Fruit fly (Drosophila melanogaster) whole organism, embryonic: ENCODE measurements around the gene Shawn.

Experiments used
- B-H2 ChIP-seq: fragments of 200-800 bp; sonication (Bioruptor generic); optimal IDR thresholded peaks from 2 replicates; lab custom pipeline; 2018; ENCODE audit warnings: missing biosample characterization, mild to moderate bottlenecking, missing genetic modification characterization
- Bdp1 ChIP-seq: fragments of 200-800 bp; sonication (Bioruptor generic); optimal IDR thresholded peaks from 3 replicates; lab custom pipeline; 2016; ENCODE audit warnings: missing biosample characterization, missing genetic modification characterization
- CG10462 ChIP-seq: fragments of 200-800 bp; sonication (Bioruptor generic); optimal IDR thresholded peaks from 2 replicates; lab custom pipeline; 2016; ENCODE audit warnings: missing biosample characterization, missing genetic modification characterization
- CG12071 ChIP-seq: fragments of 200-800 bp; sonication (Bioruptor generic); optimal IDR thresholded peaks from 3 replicates; lab custom pipeline; 2018; ENCODE audit warnings: missing biosample characterization, mild to moderate bottlenecking, missing genetic modification characterization
- CG12659 ChIP-seq: fragments of 200-800 bp; sonication (Bioruptor generic); optimal IDR thresholded peaks from 3 replicates; lab custom pipeline; 2017; ENCODE audit warnings: mild to moderate bottlenecking, missing biosample characterization, missing genetic modification reagents, missing genetic modification characterization
- CG13624 ChIP-seq: fragments of 200-800 bp; sonication (Bioruptor generic); optimal IDR thresholded peaks from 2 replicates; lab custom pipeline; 2016; ENCODE audit warnings: missing biosample characterization, missing genetic modification characterization
- CG14710 ChIP-seq: fragments of 200-800 bp; sonication (Bioruptor generic); optimal IDR thresholded peaks from 3 replicates; lab custom pipeline; 2019; ENCODE audit warnings: missing biosample characterization, mild to moderate bottlenecking, missing genetic modification characterization, moderate library complexity
- CG14860 ChIP-seq: fragments of 200-800 bp; sonication (Bioruptor generic); IDR thresholded peaks from 3 replicates; pipeline ENCODE4 v1.3.6; 2022; ENCODE audit warnings: missing biosample characterization, missing genetic modification characterization; ENCODE audit not compliant: partially characterized antibody
- CG15479 ChIP-seq: fragments of 200-800 bp; sonication (Bioruptor generic); optimal IDR thresholded peaks from 3 replicates; lab custom pipeline; 2019; ENCODE audit warnings: missing biosample characterization, mild to moderate bottlenecking, missing genetic modification characterization, moderate library complexity
- CG17186 ChIP-seq: fragments of 200-800 bp; sonication (Bioruptor generic); optimal IDR thresholded peaks from 3 replicates; lab custom pipeline; 2017; ENCODE audit warnings: missing biosample characterization, missing genetic modification reagents, missing genetic modification characterization
- CG17328 ChIP-seq: fragments of 200-800 bp; sonication (Bioruptor generic); IDR thresholded peaks from 2 replicates; pipeline ENCODE4 v1.3.6; 2022; ENCODE audit warnings: missing biosample characterization, missing genetic modification characterization
- CG17385 ChIP-seq: fragments of 200-800 bp; sonication (Bioruptor generic); optimal IDR thresholded peaks from 3 replicates; lab custom pipeline; 2018; ENCODE audit warnings: missing biosample characterization, mild to moderate bottlenecking, missing genetic modification characterization
- CG17829 ChIP-seq: fragments of 200-800 bp; optimal IDR thresholded peaks from 2 replicates; lab custom pipeline; 2019; ENCODE audit warnings: missing biosample characterization, mild to moderate bottlenecking, missing genetic modification characterization, moderate library complexity
- CG2116 ChIP-seq: fragments of 200-800 bp; sonication (Bioruptor generic); optimal IDR thresholded peaks from 3 replicates; lab custom pipeline; 2018; ENCODE audit warnings: missing biosample characterization, mild to moderate bottlenecking, missing genetic modification characterization
- CG30020 ChIP-seq: fragments of 200-800 bp; optimal IDR thresholded peaks from 2 replicates; lab custom pipeline; 2019; ENCODE audit warnings: missing biosample characterization, mild to moderate bottlenecking, missing genetic modification characterization, moderate library complexity
- CG34224 ChIP-seq: fragments of 200-800 bp; sonication (Bioruptor generic); IDR thresholded peaks from 3 replicates; pipeline ENCODE4 v1.3.6; 2022; ENCODE audit warnings: missing biosample characterization, missing genetic modification characterization; ENCODE audit not compliant: partially characterized antibody
- CG34376 ChIP-seq: fragments of 200-800 bp; sonication (Bioruptor generic); optimal IDR thresholded peaks from 2 replicates; lab custom pipeline; 2018; ENCODE audit warnings: missing biosample characterization, mild to moderate bottlenecking, missing genetic modification characterization
- CG42726 ChIP-seq: fragments of 200-800 bp; sonication (Bioruptor generic); IDR thresholded peaks from 2 replicates; pipeline ENCODE4 v1.3.6; 2022; ENCODE audit warnings: missing biosample characterization, missing genetic modification characterization; ENCODE audit not compliant: partially characterized antibody
- CoRest ChIP-seq: fragments of 200-800 bp; sonication (Bioruptor generic); optimal IDR thresholded peaks from 3 replicates; lab custom pipeline; 2018; ENCODE audit warnings: missing biosample characterization, mild to moderate bottlenecking, missing genetic modification characterization, moderate library complexity
- Dll ChIP-seq: fragments of 200-800 bp; sonication (Bioruptor generic); IDR thresholded peaks from 4 replicates; pipeline ENCODE4 v1.3.6; 2022; ENCODE audit warnings: missing biosample characterization, missing genetic modification characterization; ENCODE audit not compliant: partially characterized antibody
- Doc3 ChIP-seq: fragments of 200-800 bp; sonication (Bioruptor generic); IDR thresholded peaks from 3 replicates; pipeline ENCODE4 v1.3.6; 2022; ENCODE audit warnings: missing biosample characterization, missing genetic modification characterization; ENCODE audit not compliant: partially characterized antibody
- E2f2 ChIP-seq: fragments of 200-800 bp; sonication (Bioruptor generic); IDR thresholded peaks from 2 replicates; pipeline ENCODE4 v1.3.6; 2022; ENCODE audit warnings: missing biosample characterization, missing genetic modification characterization
- Ets97D ChIP-seq: fragments of 200-800 bp; sonication (Bioruptor generic); optimal IDR thresholded peaks from 3 replicates; lab custom pipeline; 2016; ENCODE audit warnings: missing biosample characterization, missing genetic modification characterization
- Fer1 ChIP-seq: fragments of 200-800 bp; sonication (Bioruptor generic); optimal IDR thresholded peaks from 2 replicates; lab custom pipeline; 2017; ENCODE audit warnings: missing biosample characterization, mild to moderate bottlenecking, missing genetic modification characterization
- Hmr ChIP-seq: fragments of 200-800 bp; sonication (Bioruptor generic); optimal IDR thresholded peaks from 3 replicates; lab custom pipeline; 2017; ENCODE audit warnings: mild to moderate bottlenecking, missing biosample characterization, missing genetic modification reagents, missing genetic modification characterization
- Hmx ChIP-seq: fragments of 200-800 bp; sonication (Bioruptor generic); optimal IDR thresholded peaks from 2 replicates; lab custom pipeline; 2016; ENCODE audit warnings: missing biosample characterization, missing genetic modification characterization
- Med ChIP-seq: fragments of 200-800 bp; sonication (Bioruptor generic); peaks from one replicate; lab custom pipeline; 2016; ENCODE audit warnings: missing biosample characterization, missing genetic modification characterization, mild to moderate bottlenecking, inconsistent platforms, moderate library complexity
- Opbp ChIP-seq: fragments of 200-800 bp; sonication (Bioruptor generic); IDR thresholded peaks from 3 replicates; pipeline ENCODE4 v1.3.6; 2022; ENCODE audit warnings: missing biosample characterization, missing genetic modification characterization; ENCODE audit not compliant: partially characterized antibody
- Optix ChIP-seq: fragments of 200-800 bp; sonication (Bioruptor generic); IDR thresholded peaks from 3 replicates; pipeline ENCODE4 v1.3.6; 2022; ENCODE audit warnings: missing biosample characterization, missing genetic modification characterization
- Taf1 ChIP-seq: fragments of 200-800 bp; sonication (Bioruptor generic); IDR thresholded peaks from 2 replicates; pipeline ENCODE4 v1.3.6; 2022; ENCODE audit warnings: missing biosample characterization, missing genetic modification characterization
- az2 ChIP-seq: fragments of 200-800 bp; sonication (Bioruptor generic); optimal IDR thresholded peaks from 3 replicates; lab custom pipeline; 2016; ENCODE audit warnings: missing biosample characterization, missing genetic modification characterization
- chm ChIP-seq: fragments of 200-800 bp; sonication (Bioruptor generic); IDR thresholded peaks from 2 replicates; pipeline ENCODE4 v1.3.6; 2022; ENCODE audit warnings: missing biosample characterization, missing genetic modification characterization
- ewg ChIP-seq: fragments of 200-800 bp; sonication (Bioruptor generic); optimal IDR thresholded peaks from 3 replicates; lab custom pipeline; 2017; ENCODE audit warnings: mild to moderate bottlenecking, missing biosample characterization, missing genetic modification reagents, missing genetic modification characterization
- ftz-f1 ChIP-seq: fragments of 200-800 bp; sonication (Bioruptor generic); optimal IDR thresholded peaks from 2 replicates; lab custom pipeline; 2016; ENCODE audit warnings: missing biosample characterization, missing genetic modification characterization
- hbn ChIP-seq: fragments of 200-800 bp; sonication (Bioruptor generic); IDR thresholded peaks from 2 replicates; pipeline ENCODE4 v1.3.6; 2022; ENCODE audit warnings: missing biosample characterization, missing genetic modification characterization; ENCODE audit not compliant: partially characterized antibody
- her ChIP-seq: fragments of 200-800 bp; sonication (Bioruptor generic); optimal IDR thresholded peaks from 2 replicates; lab custom pipeline; 2016; ENCODE audit warnings: missing biosample characterization, missing genetic modification characterization
- knrl ChIP-seq: fragments of 200-800 bp; sonication (Bioruptor generic); IDR thresholded peaks from 3 replicates; pipeline ENCODE4 v1.3.6; 2022; ENCODE audit warnings: missing biosample characterization, missing genetic modification characterization; ENCODE audit not compliant: partially characterized antibody
- mam ChIP-seq: fragments of 200-800 bp; sonication (Bioruptor generic); optimal IDR thresholded peaks from 3 replicates; lab custom pipeline; 2016; ENCODE audit warnings: missing biosample characterization, missing genetic modification characterization
- nerfin-2 ChIP-seq: fragments of 200-800 bp; sonication (Bioruptor generic); IDR thresholded peaks from 2 replicates; pipeline ENCODE4 v1.3.6; 2022; ENCODE audit warnings: missing biosample characterization, missing genetic modification characterization; ENCODE audit not compliant: partially characterized antibody
- nmo ChIP-seq: fragments of 200-800 bp; sonication (Bioruptor generic); optimal IDR thresholded peaks from 2 replicates; lab custom pipeline; 2018; ENCODE audit warnings: missing biosample characterization, mild to moderate bottlenecking, missing genetic modification characterization, moderate library complexity
- pfk ChIP-seq: fragments of 200-800 bp; sonication (Bioruptor generic); optimal IDR thresholded peaks from 2 replicates; lab custom pipeline; 2018; ENCODE audit warnings: missing biosample characterization, mild to moderate bottlenecking, missing genetic modification characterization, moderate library complexity
- phol ChIP-seq: fragments of 200-800 bp; sonication (Bioruptor generic); optimal IDR thresholded peaks from 3 replicates; lab custom pipeline; 2018; ENCODE audit warnings: missing biosample characterization, mild to moderate bottlenecking, missing genetic modification characterization, moderate library complexity
- ranshi ChIP-seq: fragments of 200-800 bp; sonication (Bioruptor generic); IDR thresholded peaks from 2 replicates; pipeline ENCODE4 v1.3.6; 2022; ENCODE audit warnings: missing biosample characterization, missing genetic modification characterization
- row ChIP-seq: fragments of 200-800 bp; sonication (Bioruptor generic); IDR thresholded peaks from 3 replicates; pipeline ENCODE4 v1.3.6; 2022; ENCODE audit warnings: missing biosample characterization, missing genetic modification characterization
- sna ChIP-seq: fragments of 200-800 bp; sonication (Bioruptor generic); IDR thresholded peaks from 2 replicates; pipeline ENCODE4 v1.3.6; 2022; ENCODE audit warnings: missing biosample characterization, missing genetic modification characterization; ENCODE audit not compliant: partially characterized antibody
- sob ChIP-seq: fragments of 200-800 bp; sonication (Bioruptor generic); IDR thresholded peaks from 2 replicates; pipeline ENCODE4 v1.3.6; 2022; ENCODE audit warnings: missing biosample characterization, missing genetic modification characterization
- tna ChIP-seq: fragments of 200-800 bp; sonication (Bioruptor generic); IDR thresholded peaks from 2 replicates; pipeline ENCODE4 v1.3.6; 2022; ENCODE audit warnings: missing biosample characterization, missing genetic modification characterization; ENCODE audit not compliant: partially characterized antibody
- trem ChIP-seq: fragments of 200-800 bp; optimal IDR thresholded peaks from 3 replicates; lab custom pipeline; 2019; ENCODE audit warnings: missing biosample characterization, mild to moderate bottlenecking, missing genetic modification characterization, moderate library complexity
- vnd ChIP-seq: fragments of 200-800 bp; sonication (Bioruptor generic); IDR thresholded peaks from 3 replicates; pipeline ENCODE4 v1.3.6; 2022; ENCODE audit warnings: missing biosample characterization, missing genetic modification characterization; ENCODE audit not compliant: partially characterized antibody

The Shawn gene

DNA sequence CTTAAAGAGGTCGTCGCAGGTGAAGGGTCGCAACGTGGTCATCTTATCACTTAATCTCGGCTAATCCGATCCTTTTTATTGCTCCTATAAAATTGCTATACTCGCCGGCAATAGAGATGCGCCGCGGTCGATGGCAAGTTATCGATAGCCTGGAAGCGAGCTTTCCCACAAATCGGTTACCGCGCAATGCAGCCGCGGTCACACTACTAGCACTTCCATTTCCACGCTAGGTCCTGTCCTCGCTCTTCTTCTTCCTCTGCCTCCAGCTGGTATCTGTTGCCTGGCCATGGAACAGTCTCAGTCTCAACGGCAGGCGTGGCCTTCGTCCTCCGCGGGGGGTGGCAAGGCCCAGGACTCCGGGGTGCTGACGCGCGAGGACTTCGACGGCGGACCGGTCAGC, 11.6 kb downstream of the Shawn start, which contains the start of the genes Naa20A and MKP-4 (continued):
- TF ChIP-seq CoRest = no peak
- TF ChIP-seq CG12071 (GFP tag; lab: Kevin White, UChicago) = no peak
- peak; percentile 36 for TF ChIP-seq CG12659 (GFP tag; lab: Kevin White, UChicago)
- peak; percentile 12 for TF ChIP-seq nmo (GFP tag; lab: Kevin White, UChicago)
- 0 out of 2 replicates have a peak, but pooled peaks have one; percentile 30 for TF ChIP-seq nerfin-2 (GFP tag; lab: Robert Waterston, UW)
- TF ChIP-seq Optix = no peak
- TF ChIP-seq Doc3 = peak; percentile 58; the same call in 1 of the 3 replicates
- peak; percentile 70 for TF ChIP-seq CG34224 (GFP tag; lab: Robert Waterston, UW)
- no peak for TF ChIP-seq mam
- TF ChIP-seq chm (GFP tag; lab: Robert Waterston, UW) = peak; percentile 37; the same call in 1 of the 2 replicates
- TF ChIP-seq CG17186 (GFP tag; lab: Kevin White, UChicago) = peak; percentile 75
- peak; percentile 87 for TF ChIP-seq Med (GFP tag; lab: Kevin White, UChicago)
- TF ChIP-seq CG15479 = no peak
- TF ChIP-seq sna (GFP tag; lab: Robert Waterston, UW) = peak; percentile 71; the same call in 1 of the 2 replicates
- TF ChIP-seq CG10462 = no peak
- no peak for TF ChIP-seq CG30020 (tag; lab: Kevin White, UChicago)
- peak; percentile 76 for TF ChIP-seq Opbp (GFP tag; lab: Robert Waterston, UW)
- peak; percentile 26 for TF ChIP-seq trem (tag; lab: Kevin White, UChicago)
- TF ChIP-seq pfk (GFP tag; lab: Kevin White, UChicago) = peak; percentile 23
- peak; percentile 5 for TF ChIP-seq Fer1
- TF ChIP-seq Ets97D = peak; percentile 49
- no peak for TF ChIP-seq ranshi
- peak; percentile 68 for TF ChIP-seq knrl (GFP tag; lab: Robert Waterston, UW)
- TF ChIP-seq CG34376 (GFP tag; lab: Kevin White, UChicago) = peak; percentile 14
- TF ChIP-seq CG17385 (GFP tag; lab: Kevin White, UChicago) = peak; percentile 82
- TF ChIP-seq CG42726 = peak; percentile 46; the same call in 1 of the 2 replicates
- TF ChIP-seq CG13624 (GFP tag; lab: Kevin White, UChicago) = peak; percentile 31
- peak; percentile 5 for TF ChIP-seq CG17829 (tag; lab: Kevin White, UChicago)
- peak; percentile 56 for TF ChIP-seq vnd (GFP tag; lab: Robert Waterston, UW)
- TF ChIP-seq row (GFP tag; lab: Robert Waterston, UW) = peak; percentile 28; the same call in 1 of the 3 replicates
- TF ChIP-seq E2f2 (GFP tag; lab: Robert Waterston, UW) = peak; percentile 61; the same call in 1 of the 2 replicates
- TF ChIP-seq B-H2 (GFP tag; lab: Kevin White, UChicago) = no peak
- TF ChIP-seq ftz-f1 (GFP tag; lab: Kevin White, UChicago) = peak; percentile 68
- no peak for TF ChIP-seq Taf1 (GFP tag; lab: Robert Waterston, UW)
- TF ChIP-seq CG14860 (GFP tag; lab: Robert Waterston, UW) = peak; percentile 59; the same call in 2 of the 3 replicates
- TF ChIP-seq ewg (GFP tag; lab: Kevin White, UChicago) = peak; percentile 7
- no peak for TF ChIP-seq az2 (GFP tag; lab: Kevin White, UChicago)
- TF ChIP-seq phol = peak; percentile 12
- TF ChIP-seq her = peak; percentile 38
- no peak for TF ChIP-seq CG17328 (GFP tag; lab: Robert Waterston, UW)
- peak; percentile 69 for TF ChIP-seq CG2116 (GFP tag; lab: Kevin White, UChicago)
- TF ChIP-seq Hmx (GFP tag; lab: Kevin White, UChicago) = no peak
- TF ChIP-seq Dll (GFP tag; lab: Robert Waterston, UW) = peak; percentile 73
- TF ChIP-seq CG14710 (tag; lab: Kevin White, UChicago) = peak; percentile 16
- no peak for TF ChIP-seq Bdp1 (GFP tag; lab: Kevin White, UChicago)
- peak; percentile 60 for TF ChIP-seq tna
- peak; percentile 67 for TF ChIP-seq hbn (GFP tag; lab: Robert Waterston, UW)
- no peak for TF ChIP-seq Hmr
- TF ChIP-seq sob (GFP tag; lab: Robert Waterston, UW) = 0 out of 2 replicates have a peak, but pooled peaks have one; percentile 14
